Fruit fly (Drosophila melanogaster) whole organism, embryonic: ENCODE measurements around the gene CkIIalpha-i3.
A peak's percentile ranks its signal among the peaks of the same experiment; 100 is the strongest.

Source experiments
- Atf6 ChIP-seq: fragments of 200-800 bp; sonication (Bioruptor generic); IDR thresholded peaks from 2 replicates; pipeline ENCODE4 v1.3.6; 2022; ENCODE audit warnings: missing biosample characterization, missing genetic modification characterization
- BtbVII ChIP-seq: fragments of 200-800 bp; sonication (Bioruptor generic); optimal IDR thresholded peaks from 3 replicates; lab custom pipeline; 2017; ENCODE audit warnings: missing biosample characterization, mild to moderate bottlenecking, missing genetic modification characterization
- CG10462 ChIP-seq: fragments of 200-800 bp; sonication (Bioruptor generic); optimal IDR thresholded peaks from 2 replicates; lab custom pipeline; 2016; ENCODE audit warnings: missing biosample characterization, missing genetic modification characterization
- CG11504 ChIP-seq: fragments of 200-800 bp; sonication (Bioruptor generic); optimal IDR thresholded peaks from 3 replicates; lab custom pipeline; 2019; ENCODE audit warnings: missing biosample characterization, mild to moderate bottlenecking, missing genetic modification characterization, moderate library complexity
- CG11696 ChIP-seq: fragments of 200-800 bp; sonication (Bioruptor generic); IDR thresholded peaks from 2 replicates; pipeline ENCODE4 v1.3.6; 2022; ENCODE audit warnings: missing biosample characterization, missing genetic modification characterization
- CG12104 ChIP-seq: fragments of 200-800 bp; sonication (Bioruptor generic); optimal IDR thresholded peaks from 3 replicates; lab custom pipeline; 2016; ENCODE audit warnings: missing biosample characterization, missing genetic modification characterization
- CG1233 ChIP-seq: fragments of 200-800 bp; sonication (Bioruptor generic); optimal IDR thresholded peaks from 4 replicates; lab custom pipeline; 2018; ENCODE audit warnings: missing biosample characterization, mild to moderate bottlenecking, missing genetic modification characterization
- CG13894 ChIP-seq: fragments of 200-800 bp; sonication (Bioruptor generic); optimal IDR thresholded peaks from 3 replicates; lab custom pipeline; 2018; ENCODE audit warnings: missing biosample characterization, mild to moderate bottlenecking, missing genetic modification characterization, moderate library complexity
- CG14710 ChIP-seq: fragments of 200-800 bp; sonication (Bioruptor generic); optimal IDR thresholded peaks from 3 replicates; lab custom pipeline; 2019; ENCODE audit warnings: missing biosample characterization, mild to moderate bottlenecking, missing genetic modification characterization, moderate library complexity
- CG17359 ChIP-seq: fragments of 200-800 bp; sonication (Bioruptor generic); optimal IDR thresholded peaks from 3 replicates; lab custom pipeline; 2018; ENCODE audit warnings: missing biosample characterization, mild to moderate bottlenecking, missing genetic modification characterization, moderate library complexity
- CG18619 ChIP-seq: fragments of 200-800 bp; sonication (Bioruptor generic); optimal IDR thresholded peaks from 3 replicates; lab custom pipeline; 2017; ENCODE audit warnings: missing biosample characterization, mild to moderate bottlenecking, missing genetic modification characterization
- CG31224 ChIP-seq: fragments of 200-800 bp; sonication (Bioruptor generic); IDR thresholded peaks from 2 replicates; pipeline ENCODE4 v1.3.6; 2022; ENCODE audit warnings: missing biosample characterization, missing genetic modification characterization
- CG3163 ChIP-seq: fragments of 200-800 bp; sonication (Bioruptor generic); optimal IDR thresholded peaks from 3 replicates; lab custom pipeline; 2016; ENCODE audit warnings: missing biosample characterization, missing genetic modification characterization
- CG43689 ChIP-seq: fragments of 200-800 bp; sonication (Bioruptor generic); IDR thresholded peaks from 2 replicates; pipeline ENCODE4 v1.3.6; 2022; ENCODE audit warnings: missing biosample characterization, missing genetic modification characterization
- CG6175 ChIP-seq: fragments of 200-800 bp; sonication (Bioruptor generic); IDR thresholded peaks from 3 replicates; pipeline ENCODE4 v1.3.6; 2022; ENCODE audit warnings: missing biosample characterization, missing genetic modification characterization
- CG6683 ChIP-seq: fragments of 200-800 bp; sonication (Bioruptor generic); optimal IDR thresholded peaks from 2 replicates; lab custom pipeline; 2017; ENCODE audit warnings: missing biosample characterization, mild to moderate bottlenecking, missing genetic modification characterization, missing genetic modification reagents
- CG6689 ChIP-seq: fragments of 200-800 bp; sonication (Bioruptor generic); IDR thresholded peaks from 2 replicates; pipeline ENCODE4 v1.3.6; 2022; ENCODE audit warnings: missing biosample characterization, missing genetic modification characterization
- CG6791 ChIP-seq: fragments of 200-800 bp; sonication (Bioruptor generic); IDR thresholded peaks from 3 replicates; pipeline ENCODE4 v1.3.6; 2022; ENCODE audit warnings: missing biosample characterization, missing genetic modification characterization; ENCODE audit not compliant: partially characterized antibody
- CG7839 ChIP-seq: fragments of 200-800 bp; sonication (Bioruptor generic); optimal IDR thresholded peaks from 3 replicates; lab custom pipeline; 2018; ENCODE audit warnings: missing biosample characterization, mild to moderate bottlenecking, missing genetic modification characterization, moderate library complexity
- CG8089 ChIP-seq: fragments of 200-800 bp; sonication (Bioruptor generic); optimal IDR thresholded peaks from 3 replicates; lab custom pipeline; 2016; ENCODE audit warnings: missing biosample characterization, missing genetic modification characterization
- CG8359 ChIP-seq: fragments of 200-800 bp; sonication (Bioruptor generic); optimal IDR thresholded peaks from 2 replicates; lab custom pipeline; 2017; ENCODE audit warnings: missing biosample characterization, mild to moderate bottlenecking, missing genetic modification characterization, borderline replicate concordance
- CG9215 ChIP-seq: fragments of 200-800 bp; sonication (Bioruptor generic); IDR thresholded peaks from 2 replicates; pipeline ENCODE4 v1.3.6; 2022; ENCODE audit warnings: missing biosample characterization, missing genetic modification characterization
- Dfd ChIP-seq, 2 experiments: fragments of >200 bp; optimal IDR thresholded peaks; 2 replicates each; lab custom pipeline; 2017; ENCODE audit warnings: missing biosample characterization in 2 of 2, missing genetic modification characterization in 2 of 2
- E2f2 ChIP-seq: fragments of 200-800 bp; sonication (Bioruptor generic); IDR thresholded peaks from 2 replicates; pipeline ENCODE4 v1.3.6; 2022; ENCODE audit warnings: missing biosample characterization, missing genetic modification characterization
- HLHmδ ChIP-seq: fragments of 200-800 bp; sonication (Bioruptor generic); optimal IDR thresholded peaks from 2 replicates; lab custom pipeline; 2018; ENCODE audit warnings: missing biosample characterization, mild to moderate bottlenecking, missing genetic modification characterization, moderate library complexity
- Hand ChIP-seq: fragments of 200-800 bp; sonication (Bioruptor generic); optimal IDR thresholded peaks from 2 replicates; lab custom pipeline; 2017; ENCODE audit warnings: mild to moderate bottlenecking, missing biosample characterization, missing genetic modification reagents, missing genetic modification characterization
- Mad ChIP-seq: fragments of 200-800 bp; sonication (Bioruptor generic); optimal IDR thresholded peaks from 2 replicates; lab custom pipeline; 2016; ENCODE audit warnings: missing biosample characterization, missing genetic modification characterization
- Mrtf ChIP-seq: fragments of 200-800 bp; sonication (Bioruptor generic); IDR thresholded peaks from 3 replicates; pipeline ENCODE4 v1.3.6; 2022; ENCODE audit warnings: missing biosample characterization, missing genetic modification characterization
- Nf-YA ChIP-seq: fragments of 200-800 bp; sonication (Bioruptor generic); IDR thresholded peaks from 2 replicates; pipeline ENCODE4 v1.3.6; 2022; ENCODE audit warnings: missing biosample characterization, missing genetic modification characterization
- Pdp1 ChIP-seq, 2 experiments: fragments of 200-800 bp; sonication (Bioruptor generic); optimal IDR thresholded peaks; 3 replicates each; lab custom pipeline; 2016; ENCODE audit warnings: missing biosample characterization in 2 of 2, missing genetic modification characterization in 2 of 2, mild to moderate bottlenecking in 1 of 2, moderate library complexity in 1 of 2
- Rx ChIP-seq: fragments of 200-800 bp; sonication (Bioruptor generic); IDR thresholded peaks from 2 replicates; pipeline ENCODE4 v1.3.6; 2022; ENCODE audit warnings: missing biosample characterization, missing genetic modification characterization
- Trl ChIP-seq, 3 experiments: fragments of >200 bp in 2 of 3; fragments of 200-800 bp in 1 of 3; sonication (Bioruptor generic) in 1 of 3; optimal IDR thresholded peaks; 2 replicates in 1 of 3; 3 replicates in 2 of 3; lab custom pipeline; 2016 to 2017; ENCODE audit warnings: missing biosample characterization in 1 of 3, missing genetic modification characterization in 1 of 3
- Xrp1 ChIP-seq: fragments of 200-800 bp; sonication (Bioruptor generic); IDR thresholded peaks from 2 replicates; pipeline ENCODE4 v1.3.6; 2022; ENCODE audit warnings: missing biosample characterization, missing genetic modification characterization
- YL-1 ChIP-seq: fragments of 200-800 bp; sonication (Bioruptor generic); optimal IDR thresholded peaks from 3 replicates; lab custom pipeline; 2017; ENCODE audit warnings: missing biosample characterization, mild to moderate bottlenecking, missing genetic modification characterization
- abd-A ChIP-seq: fragments of 200-800 bp; sonication (Bioruptor generic); optimal IDR thresholded peaks from 3 replicates; lab custom pipeline; 2019; ENCODE audit warnings: missing biosample characterization, mild to moderate bottlenecking, missing genetic modification characterization, moderate library complexity
- ara ChIP-seq: fragments of 200-800 bp; sonication (Bioruptor generic); IDR thresholded peaks from 2 replicates; pipeline ENCODE4 v1.3.6; 2022; ENCODE audit warnings: missing biosample characterization, missing genetic modification characterization
- cato ChIP-seq: fragments of 200-800 bp; sonication (Bioruptor generic); optimal IDR thresholded peaks from 2 replicates; lab custom pipeline; 2016; ENCODE audit warnings: missing biosample characterization, missing genetic modification characterization, borderline replicate concordance
- ewg ChIP-seq: fragments of 200-800 bp; sonication (Bioruptor generic); optimal IDR thresholded peaks from 3 replicates; lab custom pipeline; 2017; ENCODE audit warnings: mild to moderate bottlenecking, missing biosample characterization, missing genetic modification reagents, missing genetic modification characterization
- fd64A ChIP-seq: fragments of 200-800 bp; sonication (Bioruptor generic); optimal IDR thresholded peaks from 3 replicates; lab custom pipeline; 2018; ENCODE audit warnings: missing biosample characterization, mild to moderate bottlenecking, missing genetic modification characterization
- kay ChIP-seq: fragments of 200-800 bp; sonication (Bioruptor generic); optimal IDR thresholded peaks from 2 replicates; lab custom pipeline; 2016; ENCODE audit warnings: missing biosample characterization, missing genetic modification characterization
- ken ChIP-seq: fragments of 200-800 bp; sonication (Bioruptor generic); IDR thresholded peaks from 3 replicates; pipeline ENCODE4 v1.3.6; 2022; ENCODE audit warnings: missing biosample characterization, missing genetic modification characterization
- nerfin-1 ChIP-seq: fragments of 200-800 bp; sonication (Bioruptor generic); optimal IDR thresholded peaks from 3 replicates; lab custom pipeline; 2019; ENCODE audit warnings: missing biosample characterization, mild to moderate bottlenecking, missing genetic modification characterization, moderate library complexity
- ro ChIP-seq: fragments of 200-800 bp; sonication (Bioruptor generic); IDR thresholded peaks from 2 replicates; pipeline ENCODE4 v1.3.6; 2022; ENCODE audit warnings: missing biosample characterization, missing genetic modification characterization
- slbo ChIP-seq: fragments of 200-800 bp; sonication (Bioruptor generic); IDR thresholded peaks from 2 replicates; pipeline ENCODE4 v1.3.6; 2022; ENCODE audit warnings: missing biosample characterization, missing genetic modification characterization
- twi ChIP-seq: fragments of 200-800 bp; optimal IDR thresholded peaks from 2 replicates; lab custom pipeline; 2019; ENCODE audit warnings: missing biosample characterization, mild to moderate bottlenecking, missing genetic modification characterization, moderate library complexity
- z ChIP-seq: fragments of 200-800 bp; sonication (Bioruptor generic); IDR thresholded peaks from 3 replicates; pipeline ENCODE4 v1.3.6; 2022; ENCODE audit warnings: missing biosample characterization, missing genetic modification characterization

The CkIIalpha-i3 gene

DNA sequence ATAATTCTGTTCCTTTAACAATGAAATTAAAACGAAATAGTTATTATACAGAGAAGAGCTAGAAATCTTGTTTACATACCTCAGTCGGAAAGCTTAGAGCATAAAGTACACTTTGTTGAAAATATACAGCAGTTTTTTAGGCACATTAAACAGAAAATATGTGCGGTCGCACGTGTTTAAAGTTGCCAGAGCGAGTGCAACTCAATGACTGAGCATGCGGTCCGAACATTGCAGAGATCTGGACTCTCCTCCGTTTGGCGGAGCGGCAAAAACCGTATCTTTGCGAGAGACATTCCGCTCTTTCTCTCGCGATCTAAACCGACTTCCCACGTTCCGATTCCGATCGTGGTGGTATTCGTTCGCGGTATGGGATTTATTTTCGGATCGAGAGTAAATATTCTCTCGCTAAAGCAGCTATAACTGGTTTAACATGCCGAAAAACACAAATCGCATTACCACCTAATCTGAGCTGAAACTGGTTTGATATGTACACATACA lies 2.4 kb downstream of the CkIIalpha-i3 start, which contains the start of gene CG13895 (continued):
- peak; percentile 33; the same call in 1 of the 2 replicates for TF ChIP-seq Xrp1
- peak; percentile 39 for TF ChIP-seq CG1233 (GFP tag; lab: Kevin White, UChicago)
- peak; percentile 8 for TF ChIP-seq CG11504
- peak; percentile 24 for TF ChIP-seq YL-1 (GFP tag; lab: Kevin White, UChicago)
- TF ChIP-seq Hand (GFP tag; lab: Kevin White, UChicago) = no peak
- TF ChIP-seq fd64A (GFP tag; lab: Kevin White, UChicago) = no peak
- peak in 1 of 2 experiments; percentile 17 for TF ChIP-seq Pdp1 (GFP tag; optimal IDR thresholded peaks at IDR 0.05; lab: Kevin White, UChicago)
- TF ChIP-seq CG3163 (GFP tag; lab: Kevin White, UChicago) = no peak
- TF ChIP-seq CG8089 = no peak
- TF ChIP-seq Trl (optimal IDR thresholded peaks at IDR 0.05; lab: Kevin White, UChicago) = peak; percentile 85 to 87
- TF ChIP-seq Trl (GFP tag; optimal IDR thresholded peaks at IDR 0.05; lab: Kevin White, UChicago) = peak; percentile 18
- peak; percentile 79 for TF ChIP-seq z
- no peak for TF ChIP-seq Rx (GFP tag; lab: Robert Waterston, UW)
- TF ChIP-seq CG13894 = peak; percentile 99

DNA sequence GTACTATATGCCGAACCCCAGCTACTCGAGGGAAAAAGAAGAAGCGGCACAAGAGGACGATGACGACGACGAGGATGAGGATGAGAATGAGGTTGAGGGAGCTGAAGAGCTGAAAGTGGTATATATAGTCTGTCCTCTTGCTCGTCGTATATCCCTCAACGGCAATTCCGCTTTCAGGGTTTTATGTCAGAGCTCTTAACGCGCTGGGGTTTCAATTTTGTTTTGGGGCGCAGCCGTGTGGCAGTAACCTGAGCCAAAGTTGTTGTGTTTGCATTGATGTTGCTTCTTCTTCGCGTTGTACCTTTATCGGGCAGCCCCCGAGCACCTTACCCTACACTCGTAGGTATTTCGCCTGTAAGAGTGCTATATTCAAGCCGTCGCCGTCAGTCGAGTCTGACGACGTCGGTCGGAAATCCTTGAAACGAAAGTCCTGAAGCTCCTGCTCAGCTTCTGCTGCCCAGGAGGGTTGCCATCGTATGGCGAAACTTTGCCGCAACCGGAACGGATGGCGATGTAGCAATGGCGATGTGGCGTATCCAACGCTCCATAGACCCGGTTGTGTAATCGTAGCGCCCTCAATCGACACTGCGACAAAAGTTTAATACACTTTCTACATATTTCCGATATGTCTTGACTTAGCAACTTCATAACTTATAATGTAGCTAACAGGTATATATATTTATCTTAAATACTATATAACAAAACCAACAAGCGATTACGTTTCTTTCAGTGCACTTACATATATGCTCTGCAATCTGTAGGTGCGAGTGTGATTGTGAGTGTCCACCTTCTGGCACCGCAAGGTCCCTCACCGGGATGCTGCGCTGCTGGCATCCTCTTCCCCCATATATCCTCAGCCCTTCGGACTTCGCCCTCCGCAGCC lies 5.5 kb downstream of the CkIIalpha-i3 start:
- TF ChIP-seq kay (GFP tag; lab: Kevin White, UChicago) (no peak), Pdp1 (GFP tag; optimal IDR thresholded peaks at IDR 0.05; lab: Kevin White, UChicago) (peak in 1 of 2 experiments; percentile 46), Atf6 (peak; percentile 32; the same call in 1 of the 2 replicates), CG6175 (GFP tag; lab: Robert Waterston, UW) (no peak), ro (no peak), CG6791 (GFP tag; lab: Robert Waterston, UW) (no peak), Dfd (GFP tag; optimal IDR thresholded peaks at IDR 0.05; lab: Kevin White, UChicago) (no peak), nerfin-1 (tag; lab: Kevin White, UChicago) (no peak), CG7839 (tag; lab: Kevin White, UChicago) (peak; percentile 34), ara (GFP tag; lab: Robert Waterston, UW) (peak; percentile 56; the same call in 1 of the 2 replicates), CG6683 (GFP tag; lab: Kevin White, UChicago) (no peak), cato (no peak), CG12104 (GFP tag; lab: Kevin White, UChicago) (no peak), Mad (GFP tag; lab: Kevin White, UChicago) (no peak), CG18619 (GFP tag; lab: Kevin White, UChicago) (no peak), CG11696 (GFP tag; lab: Robert Waterston, UW) (no peak), CG17359 (peak; percentile 68), abd-A (tag; lab: Kevin White, UChicago) (no peak), HLHmδ (GFP tag; lab: Kevin White, UChicago) (no peak), CG14710 (peak; percentile 15), CG43689 (GFP tag; lab: Robert Waterston, UW) (no peak), CG3163 (GFP tag; lab: Kevin White, UChicago) (no peak), CG6689 (GFP tag; lab: Robert Waterston, UW) (peak; percentile 60), Mrtf (GFP tag; lab: Robert Waterston, UW) (no peak), CG8359 (no peak), twi (no peak), CG9215 (GFP tag; lab: Robert Waterston, UW) (peak; percentile 22; the same call in 1 of the 2 replicates), BtbVII (GFP tag; lab: Kevin White, UChicago) (no peak), E2f2 (GFP tag; lab: Robert Waterston, UW) (0 out of 2 replicates have a peak, but pooled peaks have one; percentile 7), CG31224 (no peak), Nf-YA (0 out of 2 replicates have a peak, but pooled peaks have one; percentile 25), ewg (GFP tag; lab: Kevin White, UChicago) (no peak), ken (no peak), CG10462 (GFP tag; lab: Kevin White, UChicago) (no peak), slbo (GFP tag; lab: Robert Waterston, UW) (peak; percentile 50; the same call in 1 of the 2 replicates)
